Fruit fly (Drosophila melanogaster): ENCODE data around the gene Mst84B.

The Mst84B gene

dm6 chr3R:7090337-7090830 lies 28.4 kb downstream of the Mst84B start:
- TF ChIP-seq h (GFP tag; optimal IDR thresholded peaks at IDR 0.05) (peak; percentile 75), brk (GFP tag; optimal IDR thresholded peaks at IDR 0.05) (peak; percentile 6), Hr78 (GFP tag; optimal IDR thresholded peaks at IDR 0.05) (no peak), rgr (GFP tag; optimal IDR thresholded peaks at IDR 0.05) (peak; percentile 33), woc (GFP tag; optimal IDR thresholded peaks at IDR 0.05) (peak; percentile 29), ey (GFP tag; optimal IDR thresholded peaks at IDR 0.05) (peak; percentile 36), Rel (GFP tag; optimal IDR thresholded peaks at IDR 0.05) (no peak), Rel (tag; optimal IDR thresholded peaks at IDR 0.05) (peak; percentile 57), tai (GFP tag; optimal IDR thresholded peaks at IDR 0.05) (no peak), br (GFP tag; optimal IDR thresholded peaks at IDR 0.05) (no peak), Myc (optimal IDR thresholded peaks at IDR 0.05) (no peak), Mio (GFP tag; optimal IDR thresholded peaks at IDR 0.05) (no peak), pan (optimal IDR thresholded peaks at IDR 0.05) (peak; percentile 40), fru (GFP tag; optimal IDR thresholded peaks at IDR 0.05) (peak; percentile 40), HLH106 (tag; optimal IDR thresholded peaks at IDR 0.05) (no peak), Hr83 (GFP tag; optimal IDR thresholded peaks at IDR 0.05; ENCODE audit: poor library complexity, severe bottlenecking) (peak; percentile 53), CG9705 (GFP tag; optimal IDR thresholded peaks at IDR 0.05) (no peak), GATAd (GFP tag; optimal IDR thresholded peaks at IDR 0.05) (no peak), N (GFP tag; optimal IDR thresholded peaks at IDR 0.05) (no peak), sv (GFP tag; optimal IDR thresholded peaks at IDR 0.05) (no peak), sage (GFP tag; optimal IDR thresholded peaks at IDR 0.05) (no peak), Jra (GFP tag; optimal IDR thresholded peaks at IDR 0.05) (no peak), foxo (GFP tag; optimal IDR thresholded peaks at IDR 0.05) (peak in 1 of 2 experiments; percentile 20)

dm6 chr3R:7091904-7092303 lies 29.9 kb downstream of the Mst84B start:
- TF ChIP-seq HLH106 (tag; optimal IDR thresholded peaks at IDR 0.05) (no peak), ey (GFP tag; optimal IDR thresholded peaks at IDR 0.05) (no peak), Jra (GFP tag; optimal IDR thresholded peaks at IDR 0.05) (no peak), CG32264 (GFP tag; optimal IDR thresholded peaks at IDR 0.05) (no peak), usp (GFP tag; optimal IDR thresholded peaks at IDR 0.05) (no peak), Hnf4 (GFP tag; optimal IDR thresholded peaks at IDR 0.05) (no peak), pan (optimal IDR thresholded peaks at IDR 0.05) (no peak), psq (GFP tag; optimal IDR thresholded peaks at IDR 0.05) (no peak), OdsH (GFP tag; optimal IDR thresholded peaks at IDR 0.05) (no peak), h (GFP tag; optimal IDR thresholded peaks at IDR 0.05) (no peak), fru (GFP tag; optimal IDR thresholded peaks at IDR 0.05) (no peak), sv (GFP tag; optimal IDR thresholded peaks at IDR 0.05) (no peak), GATAd (GFP tag; optimal IDR thresholded peaks at IDR 0.05) (no peak)

dm6 chr3R:7093592-7093991 lies 31.6 kb downstream of the Mst84B start:
- TF ChIP-seq CG32264 (GFP tag; optimal IDR thresholded peaks at IDR 0.05) (no peak), usp (GFP tag; optimal IDR thresholded peaks at IDR 0.05) (no peak), ey (GFP tag; optimal IDR thresholded peaks at IDR 0.05) (peak; percentile 9), psq (GFP tag; optimal IDR thresholded peaks at IDR 0.05) (no peak), dsf (GFP tag; optimal IDR thresholded peaks at IDR 0.05; ENCODE audit: borderline replicate concordance) (no peak), HLH106 (tag; optimal IDR thresholded peaks at IDR 0.05) (peak; percentile 46), N (GFP tag; optimal IDR thresholded peaks at IDR 0.05) (no peak), woc (GFP tag; optimal IDR thresholded peaks at IDR 0.05) (peak; percentile 10), tai (GFP tag; optimal IDR thresholded peaks at IDR 0.05) (no peak), Dfd (GFP tag; optimal IDR thresholded peaks at IDR 0.05) (no peak), dmrt93B (GFP tag; optimal IDR thresholded peaks at IDR 0.05) (no peak), Mio (GFP tag; optimal IDR thresholded peaks at IDR 0.05) (no peak), GATAd (GFP tag; optimal IDR thresholded peaks at IDR 0.05) (no peak), rgr (GFP tag; optimal IDR thresholded peaks at IDR 0.05) (no peak), Sp1 (GFP tag; optimal IDR thresholded peaks at IDR 0.05) (no peak), Myc (optimal IDR thresholded peaks at IDR 0.05) (no peak), Jra (GFP tag; optimal IDR thresholded peaks at IDR 0.05) (no peak), br (GFP tag; optimal IDR thresholded peaks at IDR 0.05) (no peak), brk (GFP tag; optimal IDR thresholded peaks at IDR 0.05) (peak; percentile 8), fru (GFP tag; optimal IDR thresholded peaks at IDR 0.05) (no peak), foxo (GFP tag; optimal IDR thresholded peaks at IDR 0.05) (peak in 1 of 2 experiments; percentile 18), Hr83 (GFP tag; optimal IDR thresholded peaks at IDR 0.05; ENCODE audit: poor library complexity, severe bottlenecking) (peak; percentile 11), Abd-B (GFP tag; optimal IDR thresholded peaks at IDR 0.05) (no peak), pan (optimal IDR thresholded peaks at IDR 0.05) (no peak), CG9705 (GFP tag; optimal IDR thresholded peaks at IDR 0.05) (no peak), h (GFP tag; optimal IDR thresholded peaks at IDR 0.05) (no peak), sage (GFP tag; optimal IDR thresholded peaks at IDR 0.05) (no peak), lola (GFP tag; optimal IDR thresholded peaks at IDR 0.05) (no peak), CrebA (GFP tag; optimal IDR thresholded peaks at IDR 0.05; ENCODE audit: borderline replicate concordance) (no peak), Hnf4 (GFP tag; optimal IDR thresholded peaks at IDR 0.05) (no peak), Dif (GFP tag; optimal IDR thresholded peaks at IDR 0.05; ENCODE audit: partially characterized antibody) (no peak), Vsx2 (GFP tag; optimal IDR thresholded peaks at IDR 0.05; ENCODE audit: partially characterized antibody) (no peak), OdsH (GFP tag; optimal IDR thresholded peaks at IDR 0.05) (no peak), Rel (GFP tag; optimal IDR thresholded peaks at IDR 0.05) (no peak), Rel (tag; optimal IDR thresholded peaks at IDR 0.05) (no peak), dl (GFP tag; optimal IDR thresholded peaks at IDR 0.05; ENCODE audit: insufficient read depth in 1 of 2, partially characterized antibody in 2 of 2) (no peak), Hr78 (GFP tag; optimal IDR thresholded peaks at IDR 0.05) (no peak), sv (GFP tag; optimal IDR thresholded peaks at IDR 0.05) (no peak), jim (GFP tag; optimal IDR thresholded peaks at IDR 0.05) (no peak)

Data from whole organism, wandering third instar larva.